Fruit fly (Drosophila melanogaster): ENCODE results near the gene Pus10.

Pus10 gene

DNA sequence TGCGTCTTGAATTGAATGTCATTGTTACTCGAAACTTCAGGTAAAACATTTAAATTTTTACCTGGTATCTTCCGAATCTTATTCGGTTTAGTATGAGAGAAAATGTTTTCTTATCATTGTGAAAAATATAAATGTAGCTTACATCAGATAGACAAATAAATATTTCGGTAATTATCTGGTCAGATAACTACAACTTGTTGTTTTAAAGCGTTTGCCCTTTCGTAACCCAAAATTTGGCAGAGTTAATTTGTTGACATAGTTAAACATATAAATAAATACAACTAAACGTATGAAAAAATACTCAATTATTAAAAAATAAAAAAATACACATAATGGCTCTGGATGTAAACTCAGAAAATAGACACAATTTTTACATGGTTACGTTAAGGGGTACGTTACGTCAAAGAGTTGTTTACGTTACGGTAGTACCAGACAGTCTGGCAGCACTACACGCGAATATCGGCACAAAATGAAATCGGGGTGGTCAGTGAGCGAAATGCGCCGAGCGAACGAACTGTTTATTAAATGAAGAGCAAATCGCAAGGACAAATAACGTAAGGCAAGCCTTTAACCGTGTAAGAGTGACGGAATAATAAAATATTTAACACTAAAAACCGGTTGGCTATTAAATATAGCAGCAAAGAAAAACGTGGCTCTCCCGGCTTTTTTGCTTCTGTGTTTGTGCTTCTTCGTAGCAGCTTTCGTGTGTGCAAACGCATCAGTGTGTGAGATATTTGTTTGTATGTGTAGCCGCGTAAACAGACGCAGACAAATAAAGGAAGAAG, 27.4 kb upstream of the Pus10 start (continued):
- TF ChIP-seq Spps (tag; optimal IDR thresholded peaks at IDR 0.05) (no peak), zen2 (GFP tag; IDR thresholded peaks at IDR 0.05; ENCODE audit: partially characterized antibody) (no peak; the same call in 2 of the 3 replicates), cg (GFP tag; optimal IDR thresholded peaks at IDR 0.05) (peak; percentile 93), Hr51 (GFP tag; optimal IDR thresholded peaks at IDR 0.05) (peak in 1 of 2 experiments; percentile 8), pzg (GFP tag; optimal IDR thresholded peaks at IDR 0.05) (peak; percentile 41), bbx (GFP tag; IDR thresholded peaks at IDR 0.05; ENCODE audit: partially characterized antibody) (0 out of 2 replicates have a peak, but pooled peaks have one; percentile 29), tna (GFP tag; IDR thresholded peaks at IDR 0.05; ENCODE audit: partially characterized antibody) (0 out of 2 replicates have a peak, but pooled peaks have one; percentile 18), CTCF (GFP tag; optimal IDR thresholded peaks at IDR 0.05) (peak; percentile 43), Dll (GFP tag; IDR thresholded peaks at IDR 0.05; ENCODE audit: partially characterized antibody) (peak; percentile 53; the same call in 3 of the 4 replicates), CG9437 (GFP tag; optimal IDR thresholded peaks at IDR 0.05) (peak; percentile 100), CG34376 (GFP tag; optimal IDR thresholded peaks at IDR 0.05) (peak; percentile 45), psq (GFP tag; optimal IDR thresholded peaks at IDR 0.05) (peak; percentile 66), CG34224 (GFP tag; IDR thresholded peaks at IDR 0.05; ENCODE audit: partially characterized antibody) (peak; percentile 59), sens (GFP tag) (peak; percentile 31), zfh2 (GFP tag; optimal IDR thresholded peaks at IDR 0.05) (no peak), nerfin-1 (tag; optimal IDR thresholded peaks at IDR 0.05) (peak; percentile 38), dm (GFP tag; optimal IDR thresholded peaks at IDR 0.05) (peak; percentile 2), BEAF-32 (GFP tag; optimal IDR thresholded peaks at IDR 0.05) (peak; percentile 58), ato (GFP tag; IDR thresholded peaks at IDR 0.05; ENCODE audit: partially characterized antibody) (peak; percentile 20; the same call in 1 of the 2 replicates), CG16813 (GFP tag; IDR thresholded peaks at IDR 0.05; ENCODE audit: partially characterized antibody) (peak; percentile 38; the same call in 2 of the 3 replicates), Dip3 (GFP tag; optimal IDR thresholded peaks at IDR 0.05) (no peak), eve (GFP tag; optimal IDR thresholded peaks at IDR 0.05) (no peak), Myb (GFP tag; optimal IDR thresholded peaks at IDR 0.05) (peak; percentile 3), CHES-1-like (GFP tag; optimal IDR thresholded peaks at IDR 0.05) (peak; percentile 40), chif (GFP tag; optimal IDR thresholded peaks at IDR 0.05) (no peak), Med (GFP tag) (peak; percentile 77), trem (tag; optimal IDR thresholded peaks at IDR 0.05) (peak; percentile 40), CG2712 (tag; optimal IDR thresholded peaks at IDR 0.05) (peak; percentile 28), Doc3 (GFP tag; IDR thresholded peaks at IDR 0.05; ENCODE audit: partially characterized antibody) (no peak), ewg (GFP tag; optimal IDR thresholded peaks at IDR 0.05) (no peak), Hsf (GFP tag; optimal IDR thresholded peaks at IDR 0.05) (no peak), Hmr (GFP tag; optimal IDR thresholded peaks at IDR 0.05) (peak; percentile 48), D19A (tag; optimal IDR thresholded peaks at IDR 0.05) (peak; percentile 6), chinmo (GFP tag; IDR thresholded peaks at IDR 0.05; ENCODE audit: partially characterized antibody) (0 out of 4 replicates have a peak, but pooled peaks have one; percentile 75), stwl (tag; optimal IDR thresholded peaks at IDR 0.05) (peak; percentile 51), Neu2 (GFP tag; optimal IDR thresholded peaks at IDR 0.05; ENCODE audit: borderline replicate concordance) (peak; percentile 0), eyg (GFP tag; optimal IDR thresholded peaks at IDR 0.05) (no peak), CG11085 (GFP tag; IDR thresholded peaks at IDR 0.05) (no peak), pho (GFP tag; optimal IDR thresholded peaks at IDR 0.05) (no peak), Fer1 (GFP tag; optimal IDR thresholded peaks at IDR 0.05) (peak; percentile 44), Max (GFP tag; optimal IDR thresholded peaks at IDR 0.05) (peak; percentile 41), CG10959 (GFP tag; IDR thresholded peaks at IDR 0.05) (no peak), CG14860 (GFP tag; IDR thresholded peaks at IDR 0.05; ENCODE audit: partially characterized antibody) (0 out of 3 replicates have a peak, but pooled peaks have one; percentile 11), CG12659 (GFP tag; optimal IDR thresholded peaks at IDR 0.05) (peak; percentile 35), ci (GFP tag; IDR thresholded peaks at IDR 0.05) (peak; percentile 15; the same call in 1 of the 3 replicates), ash1 (GFP tag; optimal IDR thresholded peaks at IDR 0.05) (peak; percentile 39), Bgb (GFP tag; IDR thresholded peaks at IDR 0.05; ENCODE audit: partially characterized antibody) (peak; percentile 60; the same call in 1 of the 2 replicates)

Data from whole organism, embryonic.